Worm (Caenorhabditis elegans): Measurements from ENCODE around the gene C35D6.13.

ce11 chrIV:16323373-16323772 lies 13.4 kb upstream of the C35D6.13 start, which contains the start of gene srz-104:
- TF ChIP-seq unc-62 (GFP tag; optimal IDR thresholded peaks at IDR 0.05) (no peak), mml-1 (tag; optimal IDR thresholded peaks at IDR 0.05) (no peak), ceh-16 (tag; optimal IDR thresholded peaks at IDR 0.05) (no peak), fos-1 (tag; optimal IDR thresholded peaks at IDR 0.05) (no peak), ceh-28 (tag; optimal IDR thresholded peaks at IDR 0.05) (no peak), ceh-82 (tag; optimal IDR thresholded peaks at IDR 0.05) (no peak), nhr-28 (tag; optimal IDR thresholded peaks at IDR 0.05) (no peak), nhr-237 (tag; optimal IDR thresholded peaks at IDR 0.05) (no peak), ama-1 (optimal IDR thresholded peaks at IDR 0.05) (no peak), elt-2 (tag; optimal IDR thresholded peaks at IDR 0.05) (no peak), skn-1 (tag; optimal IDR thresholded peaks at IDR 0.05) (no peak), R02D3.7 (tag; optimal IDR thresholded peaks at IDR 0.05) (no peak)

All from whole organism, L3 larva.